Fruit fly (Drosophila melanogaster) whole organism, embryonic: ENCODE data around the gene sac.

ENCODE experiments used
- B-H1 ChIP-seq: fragments of 200-800 bp; sonication (Bioruptor generic); IDR thresholded peaks from 3 replicates; pipeline ENCODE4 v1.3.6; 2022; ENCODE audit warnings: missing biosample characterization, missing genetic modification characterization
- CG1024 ChIP-seq: fragments of 200-800 bp; sonication (Bioruptor generic); IDR thresholded peaks from 2 replicates; pipeline ENCODE4 v1.3.6; 2022; ENCODE audit warnings: missing biosample characterization, missing genetic modification characterization
- CG11456 ChIP-seq: fragments of 200-800 bp; sonication (Bioruptor generic); IDR thresholded peaks from 3 replicates; pipeline ENCODE4 v1.3.6; 2022; ENCODE audit warnings: missing biosample characterization, missing genetic modification characterization
- CG14050 ChIP-seq: fragments of 200-800 bp; sonication (Bioruptor generic); IDR thresholded peaks from 3 replicates; pipeline ENCODE4 v1.3.6; 2022; ENCODE audit warnings: missing biosample characterization, missing genetic modification characterization
- CG14441 ChIP-seq: fragments of 200-800 bp; sonication (Bioruptor generic); IDR thresholded peaks from 2 replicates; pipeline ENCODE4 v1.3.6; 2022; ENCODE audit warnings: missing biosample characterization, missing genetic modification characterization
- CG15514 ChIP-seq: fragments of 200-800 bp; sonication (Bioruptor generic); optimal IDR thresholded peaks from 3 replicates; lab custom pipeline; 2017; ENCODE audit warnings: missing biosample characterization, missing genetic modification characterization, mild to moderate bottlenecking, moderate library complexity, missing genetic modification reagents
- CG1602 ChIP-seq: fragments of 200-800 bp; sonication (Bioruptor generic); optimal IDR thresholded peaks from 3 replicates; lab custom pipeline; 2016; ENCODE audit warnings: missing biosample characterization, missing genetic modification characterization
- CG30403 ChIP-seq: fragments of 200-800 bp; sonication (Bioruptor generic); optimal IDR thresholded peaks from 3 replicates; lab custom pipeline; 2016; ENCODE audit warnings: missing biosample characterization, missing genetic modification characterization
- CG3065 ChIP-seq: fragments of 200-800 bp; sonication (Bioruptor generic); optimal IDR thresholded peaks from 2 replicates; lab custom pipeline; 2016; ENCODE audit warnings: missing biosample characterization, missing genetic modification characterization
- CG34376 ChIP-seq: fragments of 200-800 bp; sonication (Bioruptor generic); optimal IDR thresholded peaks from 2 replicates; lab custom pipeline; 2018; ENCODE audit warnings: missing biosample characterization, mild to moderate bottlenecking, missing genetic modification characterization
- CG4707 ChIP-seq: fragments of 200-800 bp; sonication (Bioruptor generic); optimal IDR thresholded peaks from 2 replicates; lab custom pipeline; 2018; ENCODE audit warnings: missing biosample characterization, mild to moderate bottlenecking, missing genetic modification characterization, moderate library complexity
- Camta ChIP-seq: fragments of 200-800 bp; sonication (Bioruptor generic); optimal IDR thresholded peaks from 2 replicates; lab custom pipeline; 2016; ENCODE audit warnings: missing biosample characterization, missing genetic modification characterization
- Dbx ChIP-seq: fragments of 200-800 bp; sonication (Bioruptor generic); IDR thresholded peaks from 3 replicates; pipeline ENCODE4 v1.3.6; 2022; ENCODE audit warnings: missing biosample characterization, missing genetic modification characterization
- Drgx ChIP-seq: fragments of 200-800 bp; sonication (Bioruptor generic); IDR thresholded peaks from 2 replicates; pipeline ENCODE4 v1.3.6; 2022; ENCODE audit warnings: missing biosample characterization, missing genetic modification characterization
- H15 ChIP-seq: fragments of 200-800 bp; sonication (Bioruptor generic); IDR thresholded peaks from 3 replicates; pipeline ENCODE4 v1.3.6; 2022; ENCODE audit warnings: missing biosample characterization, missing genetic modification characterization
- HmgD ChIP-seq: fragments of 200-800 bp; sonication (Bioruptor generic); optimal IDR thresholded peaks from 3 replicates; lab custom pipeline; 2016; ENCODE audit warnings: missing biosample characterization, missing genetic modification characterization
- Hsf ChIP-seq: fragments of 200-800 bp; sonication (Bioruptor generic); optimal IDR thresholded peaks from 3 replicates; lab custom pipeline; 2016; ENCODE audit warnings: missing biosample characterization, missing genetic modification characterization
- Lim3 ChIP-seq: fragments of 200-800 bp; sonication (Bioruptor generic); IDR thresholded peaks from 2 replicates; pipeline ENCODE4 v1.3.6; 2022; ENCODE audit warnings: missing biosample characterization, missing genetic modification characterization
- Lpt ChIP-seq: fragments of >200 bp; optimal IDR thresholded peaks from 2 replicates; lab custom pipeline; 2018; ENCODE audit warnings: missing biosample characterization, missing genetic modification characterization
- MBD-R2 ChIP-seq: fragments of 200-800 bp; sonication (Bioruptor generic); IDR thresholded peaks from 2 replicates; pipeline ENCODE4 v1.3.6; 2022; ENCODE audit warnings: missing biosample characterization, missing genetic modification characterization
- Med ChIP-seq: fragments of 200-800 bp; sonication (Bioruptor generic); peaks from one replicate; lab custom pipeline; 2016; ENCODE audit warnings: missing biosample characterization, missing genetic modification characterization, mild to moderate bottlenecking, inconsistent platforms, moderate library complexity
- NK7.1 ChIP-seq: fragments of 200-800 bp; sonication (Bioruptor generic); optimal IDR thresholded peaks from 3 replicates; lab custom pipeline; 2016; ENCODE audit warnings: missing biosample characterization, missing genetic modification characterization
- Neu2 ChIP-seq: fragments of 200-800 bp; sonication (Bioruptor generic); optimal IDR thresholded peaks from 3 replicates; lab custom pipeline; 2016; ENCODE audit warnings: missing biosample characterization, missing genetic modification characterization, borderline replicate concordance
- Xbp1 ChIP-seq: fragments of 200-800 bp; sonication (Bioruptor generic); optimal IDR thresholded peaks from 3 replicates; lab custom pipeline; 2016; ENCODE audit warnings: missing biosample characterization, mild to moderate bottlenecking, missing genetic modification characterization
- al ChIP-seq: fragments of 200-800 bp; sonication (Bioruptor generic); IDR thresholded peaks from 2 replicates; pipeline ENCODE4 v1.3.6; 2022; ENCODE audit warnings: missing biosample characterization, missing genetic modification characterization
- ato ChIP-seq: fragments of 200-800 bp; sonication (Bioruptor generic); IDR thresholded peaks from 2 replicates; pipeline ENCODE4 v1.3.6; 2022; ENCODE audit warnings: missing biosample characterization, missing genetic modification characterization; ENCODE audit not compliant: partially characterized antibody
- caup ChIP-seq: fragments of 200-800 bp; sonication (Bioruptor generic); optimal IDR thresholded peaks from 3 replicates; lab custom pipeline; 2017; ENCODE audit warnings: missing biosample characterization, mild to moderate bottlenecking, missing genetic modification characterization, moderate library complexity; ENCODE audit not compliant: severe bottlenecking
- chinmo ChIP-seq: fragments of 200-800 bp; sonication (Bioruptor generic); IDR thresholded peaks from 4 replicates; pipeline ENCODE4 v1.3.6; 2022; ENCODE audit warnings: missing biosample characterization, missing genetic modification characterization; ENCODE audit not compliant: partially characterized antibody
- dmrt11E ChIP-seq: fragments of 200-800 bp; sonication (Bioruptor generic); optimal IDR thresholded peaks from 3 replicates; lab custom pipeline; 2018; ENCODE audit warnings: missing biosample characterization, mild to moderate bottlenecking, missing genetic modification characterization, moderate library complexity
- fd102C ChIP-seq: fragments of 200-800 bp; sonication (Bioruptor generic); optimal IDR thresholded peaks from 2 replicates; lab custom pipeline; 2018; ENCODE audit warnings: missing biosample characterization, mild to moderate bottlenecking, missing genetic modification characterization, moderate library complexity
- fu2 ChIP-seq: fragments of 200-800 bp; sonication (Bioruptor generic); optimal IDR thresholded peaks from 2 replicates; lab custom pipeline; 2016; ENCODE audit warnings: missing biosample characterization, missing genetic modification characterization
- her ChIP-seq: fragments of 200-800 bp; sonication (Bioruptor generic); optimal IDR thresholded peaks from 2 replicates; lab custom pipeline; 2016; ENCODE audit warnings: missing biosample characterization, missing genetic modification characterization
- kah ChIP-seq: fragments of 200-800 bp; sonication (Bioruptor generic); optimal IDR thresholded peaks from 2 replicates; lab custom pipeline; 2018; ENCODE audit warnings: missing biosample characterization, mild to moderate bottlenecking, missing genetic modification characterization
- knrl ChIP-seq: fragments of 200-800 bp; sonication (Bioruptor generic); IDR thresholded peaks from 3 replicates; pipeline ENCODE4 v1.3.6; 2022; ENCODE audit warnings: missing biosample characterization, missing genetic modification characterization; ENCODE audit not compliant: partially characterized antibody
- lilli ChIP-seq: fragments of 200-800 bp; sonication (Bioruptor generic); optimal IDR thresholded peaks from 3 replicates; lab custom pipeline; 2016; ENCODE audit warnings: missing biosample characterization, missing genetic modification characterization
- lov ChIP-seq, 2 experiments: fragments of 200-800 bp in 1 of 2; fragments of >200 bp in 1 of 2; sonication (Bioruptor generic) in 1 of 2; IDR thresholded peaks in 1 of 2; optimal IDR thresholded peaks in 1 of 2; 2 replicates in 1 of 2; 3 replicates in 1 of 2; pipeline versions ENCODE4 v1.3.6 to Lab custom; 2017 to 2022; ENCODE audit warnings: missing biosample characterization in 1 of 2, missing genetic modification characterization in 1 of 2
- luna ChIP-seq: fragments of 200-800 bp; sonication (Bioruptor generic); optimal IDR thresholded peaks from 2 replicates; lab custom pipeline; 2016; ENCODE audit warnings: missing biosample characterization, missing genetic modification characterization
- nerfin-1 ChIP-seq: fragments of 200-800 bp; sonication (Bioruptor generic); optimal IDR thresholded peaks from 3 replicates; lab custom pipeline; 2019; ENCODE audit warnings: missing biosample characterization, mild to moderate bottlenecking, missing genetic modification characterization, moderate library complexity
- nmo ChIP-seq: fragments of 200-800 bp; sonication (Bioruptor generic); optimal IDR thresholded peaks from 2 replicates; lab custom pipeline; 2018; ENCODE audit warnings: missing biosample characterization, mild to moderate bottlenecking, missing genetic modification characterization, moderate library complexity
- pnt ChIP-seq: fragments of 200-800 bp; sonication (Bioruptor generic); optimal IDR thresholded peaks from 3 replicates; lab custom pipeline; 2016; ENCODE audit warnings: missing biosample characterization, missing genetic modification characterization
- row ChIP-seq: fragments of 200-800 bp; sonication (Bioruptor generic); IDR thresholded peaks from 3 replicates; pipeline ENCODE4 v1.3.6; 2022; ENCODE audit warnings: missing biosample characterization, missing genetic modification characterization
- sc ChIP-seq, 3 experiments: fragments of >200 bp in 2 of 3; fragments of 200-800 bp in 1 of 3; sonication (Bioruptor generic) in 1 of 3; optimal IDR thresholded peaks; 2 replicates in 2 of 3; 3 replicates in 1 of 3; lab custom pipeline; 2017; ENCODE audit warnings: mild to moderate bottlenecking in 1 of 3, missing biosample characterization in 1 of 3, missing genetic modification characterization in 1 of 3, missing genetic modification reagents in 1 of 3
- sd ChIP-seq: fragments of 200-800 bp; sonication (Bioruptor generic); optimal IDR thresholded peaks from 3 replicates; lab custom pipeline; 2018; ENCODE audit warnings: missing biosample characterization, mild to moderate bottlenecking, missing genetic modification characterization, moderate library complexity
- sna ChIP-seq: fragments of 200-800 bp; sonication (Bioruptor generic); IDR thresholded peaks from 2 replicates; pipeline ENCODE4 v1.3.6; 2022; ENCODE audit warnings: missing biosample characterization, missing genetic modification characterization; ENCODE audit not compliant: partially characterized antibody
- stc ChIP-seq: fragments of 200-800 bp; sonication (Bioruptor generic); IDR thresholded peaks from 2 replicates; pipeline ENCODE4 v1.3.6; 2022; ENCODE audit warnings: missing biosample characterization, missing genetic modification characterization
- sug ChIP-seq: fragments of 200-800 bp; optimal IDR thresholded peaks from 2 replicates; lab custom pipeline; 2019; ENCODE audit warnings: missing biosample characterization, mild to moderate bottlenecking, missing genetic modification characterization, moderate library complexity
- usp ChIP-seq: fragments of >200 bp; optimal IDR thresholded peaks from 2 replicates; lab custom pipeline; 2017; ENCODE audit warnings: missing biosample characterization, missing genetic modification characterization
- wek ChIP-seq: fragments of 200-800 bp; sonication (Bioruptor generic); optimal IDR thresholded peaks from 3 replicates; lab custom pipeline; 2018; ENCODE audit warnings: missing biosample characterization, mild to moderate bottlenecking, missing genetic modification characterization, moderate library complexity
- wor ChIP-seq: fragments of 200-800 bp; sonication (Bioruptor generic); IDR thresholded peaks from 2 replicates; pipeline ENCODE4 v1.3.6; 2022; ENCODE audit warnings: missing biosample characterization, missing genetic modification characterization

The sac gene

DNA sequence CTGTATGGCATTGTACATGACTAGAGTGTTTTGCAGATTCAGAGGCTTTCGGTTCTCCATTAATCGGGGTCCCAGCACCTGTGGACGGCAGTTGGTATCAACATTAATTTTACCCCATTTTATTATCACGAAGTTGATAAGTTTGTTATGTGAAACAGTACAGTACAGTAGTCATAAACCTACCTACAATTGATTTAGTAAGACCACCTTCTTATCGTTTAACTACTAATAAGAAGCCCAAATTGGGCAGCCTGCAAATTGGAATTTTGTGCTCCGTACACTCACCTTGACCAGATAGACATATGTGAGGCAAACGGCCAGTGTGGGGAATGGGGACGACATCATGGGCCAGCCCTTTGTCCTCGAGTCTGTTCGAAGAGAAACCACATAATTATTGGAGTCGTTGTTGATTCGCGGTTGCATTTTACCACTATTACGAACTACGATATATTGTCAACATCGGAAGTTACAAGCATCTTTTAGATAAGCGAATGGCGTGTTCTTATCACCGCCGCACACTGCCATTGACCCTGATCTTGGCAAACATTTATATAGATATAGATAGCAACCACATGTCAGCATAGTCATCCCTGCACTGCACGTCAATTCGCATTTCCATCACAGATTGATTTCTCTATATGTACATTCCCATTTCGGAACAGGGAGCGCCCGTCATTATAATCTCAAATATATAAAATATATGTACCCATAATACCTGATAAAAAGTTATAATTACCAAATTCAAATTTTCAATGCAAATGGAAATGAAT, 34.0 kb upstream of the sac start:
- TF ChIP-seq sna (GFP tag; lab: Robert Waterston, UW) (no peak), CG11456 (GFP tag; lab: Robert Waterston, UW) (no peak), lilli (GFP tag; lab: Kevin White, UChicago) (no peak), CG14441 (GFP tag; lab: Robert Waterston, UW) (no peak), dmrt11E (tag; lab: Kevin White, UChicago) (no peak), wek (GFP tag; lab: Kevin White, UChicago) (no peak), CG15514 (GFP tag; lab: Kevin White, UChicago) (no peak), H15 (GFP tag; lab: Robert Waterston, UW) (no peak), fd102C (GFP tag; lab: Kevin White, UChicago) (no peak), CG3065 (no peak), NK7.1 (no peak), CG14050 (GFP tag; lab: Robert Waterston, UW) (no peak), nerfin-1 (tag; lab: Kevin White, UChicago) (no peak), sc (optimal IDR thresholded peaks at IDR 0.05; lab: Kevin White, UChicago) (no peak), sc (GFP tag; optimal IDR thresholded peaks at IDR 0.05; lab: Kevin White, UChicago) (no peak), Camta (GFP tag; lab: Kevin White, UChicago) (no peak), CG30403 (GFP tag; lab: Kevin White, UChicago) (no peak), Med (GFP tag; lab: Kevin White, UChicago) (peak; percentile 33), nmo (GFP tag; lab: Kevin White, UChicago) (no peak), her (GFP tag; lab: Kevin White, UChicago) (no peak), Drgx (GFP tag; lab: Robert Waterston, UW) (no peak), knrl (GFP tag; lab: Robert Waterston, UW) (no peak), Lpt (GFP tag; lab: Kevin White, UChicago) (no peak), sd (tag; lab: Kevin White, UChicago) (peak; percentile 39), Dbx (GFP tag; lab: Robert Waterston, UW) (no peak), CG4707 (GFP tag; lab: Kevin White, UChicago) (no peak), Hsf (no peak), pnt (GFP tag; lab: Kevin White, UChicago) (no peak), HmgD (GFP tag; lab: Kevin White, UChicago) (no peak), stc (GFP tag; lab: Robert Waterston, UW) (no peak), CG34376 (peak; percentile 2), luna (no peak), Xbp1 (no peak), sug (tag; lab: Kevin White, UChicago) (peak; percentile 43), B-H1 (GFP tag; lab: Robert Waterston, UW) (no peak), fu2 (no peak), Neu2 (GFP tag; lab: Kevin White, UChicago) (no peak), Lim3 (no peak), caup (GFP tag; lab: Kevin White, UChicago) (no peak), usp (GFP tag; lab: Kevin White, UChicago) (no peak), chinmo (GFP tag; lab: Robert Waterston, UW) (0 out of 4 replicates have a peak, but pooled peaks have one; percentile 24), CG1024 (GFP tag; lab: Robert Waterston, UW) (no peak), CG1602 (no peak), lov (optimal IDR thresholded peaks at IDR 0.05; lab: Kevin White, UChicago) (no peak), lov (GFP tag; IDR thresholded peaks at IDR 0.05; lab: Robert Waterston, UW) (no peak), row (GFP tag; lab: Robert Waterston, UW) (no peak), wor (GFP tag; lab: Robert Waterston, UW) (no peak), kah (no peak), MBD-R2 (GFP tag; lab: Robert Waterston, UW) (no peak), ato (GFP tag; lab: Robert Waterston, UW) (no peak), al (no peak)
